Fruit fly (Drosophila melanogaster) whole organism, embryonic: ENCODE data around the gene Fancl.

ENCODE experiments used
- Abd-B ChIP-seq: fragments of 200-800 bp; sonication (Bioruptor generic); optimal IDR thresholded peaks from 2 replicates; lab custom pipeline; 2018; ENCODE audit warnings: missing biosample characterization, mild to moderate bottlenecking, missing genetic modification characterization, moderate library complexity
- CG6813 ChIP-seq: fragments of 200-800 bp; sonication (Bioruptor generic); optimal IDR thresholded peaks from 2 replicates; lab custom pipeline; 2017; ENCODE audit warnings: missing biosample characterization, missing genetic modification characterization, mild to moderate bottlenecking, moderate library complexity, missing genetic modification reagents
- CG8388 ChIP-seq: fragments of 200-800 bp; sonication (Bioruptor generic); optimal IDR thresholded peaks from 2 replicates; lab custom pipeline; 2019; ENCODE audit warnings: missing biosample characterization, mild to moderate bottlenecking, missing genetic modification characterization, moderate library complexity
- Hsf ChIP-seq: fragments of 200-800 bp; sonication (Bioruptor generic); optimal IDR thresholded peaks from 3 replicates; lab custom pipeline; 2016; ENCODE audit warnings: missing biosample characterization, missing genetic modification characterization
- Kr ChIP-seq: fragments of 200-800 bp; sonication (Bioruptor generic); optimal IDR thresholded peaks from 2 replicates; lab custom pipeline; 2017; ENCODE audit warnings: missing biosample characterization, mild to moderate bottlenecking, missing genetic modification characterization
- Nf-YC ChIP-seq: fragments of 200-800 bp; optimal IDR thresholded peaks from 3 replicates; lab custom pipeline; 2019; ENCODE audit warnings: missing biosample characterization, mild to moderate bottlenecking, missing genetic modification characterization, moderate library complexity
- ab ChIP-seq: fragments of 200-800 bp; sonication (Bioruptor generic); optimal IDR thresholded peaks from 2 replicates; lab custom pipeline; 2016; ENCODE audit warnings: missing biosample characterization, missing genetic modification characterization
- sim ChIP-seq: fragments of 200-800 bp; sonication (Bioruptor generic); IDR thresholded peaks from 2 replicates; pipeline ENCODE4 v1.3.6; 2022; ENCODE audit warnings: missing biosample characterization, missing genetic modification characterization
- so ChIP-seq: fragments of 200-800 bp; sonication (Bioruptor generic); IDR thresholded peaks from 3 replicates; pipeline ENCODE4 v1.3.6; 2022; ENCODE audit warnings: missing biosample characterization, missing genetic modification characterization
- trem ChIP-seq: fragments of 200-800 bp; optimal IDR thresholded peaks from 3 replicates; lab custom pipeline; 2019; ENCODE audit warnings: missing biosample characterization, mild to moderate bottlenecking, missing genetic modification characterization, moderate library complexity

DNA sequence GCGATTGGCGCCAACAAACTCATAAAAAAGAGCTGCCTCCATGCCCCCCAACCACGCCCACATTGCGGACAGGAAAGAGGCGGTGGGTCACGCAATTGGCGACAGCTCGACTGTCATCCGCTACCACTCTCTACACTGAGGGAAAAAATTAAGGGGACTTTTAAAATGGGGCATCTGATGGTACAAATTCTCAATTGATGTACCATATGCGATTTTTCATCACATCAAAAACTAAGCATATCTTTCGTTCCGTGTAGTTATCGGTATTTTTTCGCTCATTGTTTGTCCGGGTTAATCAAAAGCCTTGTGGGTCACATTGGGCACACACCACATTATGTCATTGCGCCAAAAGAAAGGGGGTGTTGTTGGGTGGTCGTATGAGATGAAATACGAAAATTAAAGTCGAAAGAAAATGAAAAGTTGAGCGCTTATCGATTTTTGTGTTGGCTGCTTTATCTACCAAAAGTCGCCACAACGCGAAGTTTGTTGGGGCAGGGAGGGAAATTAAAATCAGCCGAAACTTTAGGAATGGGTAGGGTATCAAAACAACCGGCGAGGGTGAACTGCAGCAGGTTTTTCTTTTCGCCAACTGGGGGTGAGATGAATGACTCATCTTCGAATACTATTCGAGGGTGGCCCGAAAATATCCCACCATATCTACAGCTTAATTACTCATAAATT is 28.5 kb downstream of the Fancl start:
- TF ChIP-seq Hsf (peak; percentile 2), ab (GFP tag; lab: Kevin White, UChicago) (no peak), Abd-B (no peak), Kr (no peak), CG6813 (no peak), Nf-YC (no peak), CG8388 (GFP tag; lab: Kevin White, UChicago) (no peak), sim (GFP tag; lab: Robert Waterston, UW) (no peak), so (peak; percentile 29; the same call in 1 of the 3 replicates), trem (no peak)
